Worm (Caenorhabditis elegans) whole organism, L3 larva: ENCODE measurements around the gene F53B1.9.

ENCODE experiments used
- R02D3.7 ChIP-seq: fragments of 150-350 bp; optimal IDR thresholded peaks from 2 replicates; lab custom pipeline; 2014; ENCODE audit warnings: missing biosample characterization, missing genetic modification characterization
- aly-2 ChIP-seq: fragments of 150-350 bp; optimal IDR thresholded peaks from 2 replicates; lab custom pipeline; 2014; ENCODE audit warnings: missing biosample characterization, missing genetic modification characterization
- ama-1 ChIP-seq: fragments of 150-350 bp; optimal IDR thresholded peaks from 2 replicates; lab custom pipeline; 2018
- ceh-16 ChIP-seq: sonication (generic microtip); optimal IDR thresholded peaks from 2 replicates; lab custom pipeline; 2017; ENCODE audit warnings: missing biosample characterization, missing genetic modification characterization
- ceh-28 ChIP-seq: fragments of 150-350 bp; optimal IDR thresholded peaks from 2 replicates; lab custom pipeline; 2014; ENCODE audit warnings: missing biosample characterization, missing genetic modification reagents, missing genetic modification characterization
- ceh-82 ChIP-seq: fragments of 150-350 bp; optimal IDR thresholded peaks from 2 replicates; lab custom pipeline; 2014; ENCODE audit warnings: missing biosample characterization, missing genetic modification characterization
- ceh-9 ChIP-seq: sonication (generic microtip); optimal IDR thresholded peaks from 2 replicates; lab custom pipeline; 2018; ENCODE audit warnings: missing biosample characterization, missing genetic modification characterization
- egl-5 ChIP-seq: fragments of 150-350 bp; optimal IDR thresholded peaks from 2 replicates; lab custom pipeline; 2017; ENCODE audit warnings: missing biosample characterization, missing genetic modification reagents, missing genetic modification characterization, inconsistent platforms
- elt-2 ChIP-seq: sonication (generic microtip); optimal IDR thresholded peaks from 2 replicates; lab custom pipeline; 2016; ENCODE audit warnings: missing genetic modification reagents, mild to moderate bottlenecking, missing genetic modification characterization, missing compliant biosample characterization
- eor-1 ChIP-seq, 2 experiments: fragments of 150-350 bp; optimal IDR thresholded peaks; 2 replicates each; lab custom pipeline; 2014 to 2018; ENCODE audit warnings: missing biosample characterization in 2 of 2, missing genetic modification characterization in 2 of 2
- fkh-10 ChIP-seq: sonication (generic microtip); optimal IDR thresholded peaks from 2 replicates; lab custom pipeline; 2017; ENCODE audit warnings: missing biosample characterization, missing genetic modification reagents, missing genetic modification characterization
- hmg-11 ChIP-seq: sonication (generic microtip); optimal IDR thresholded peaks from 2 replicates; lab custom pipeline; 2016; ENCODE audit warnings: missing genetic modification characterization, missing compliant biosample characterization
- jun-1 ChIP-seq: fragments of 150-350 bp; optimal IDR thresholded peaks from 2 replicates; lab custom pipeline; 2014; ENCODE audit warnings: missing biosample characterization, missing genetic modification reagents, missing genetic modification characterization
- lin-15B ChIP-seq: fragments of 150-350 bp; optimal IDR thresholded peaks from 2 replicates; lab custom pipeline; 2014; ENCODE audit warnings: missing biosample characterization, missing genetic modification characterization
- lin-39 ChIP-seq: fragments of 150-350 bp; optimal IDR thresholded peaks from 2 replicates; lab custom pipeline; 2018; ENCODE audit warnings: missing biosample characterization, missing genetic modification reagents, missing genetic modification characterization
- lsy-12 ChIP-seq: sonication (generic microtip); optimal IDR thresholded peaks from 2 replicates; lab custom pipeline; 2016; ENCODE audit warnings: mild to moderate bottlenecking, missing genetic modification characterization, missing compliant biosample characterization
- mdl-1 ChIP-seq: fragments of 150-350 bp; optimal IDR thresholded peaks from 2 replicates; lab custom pipeline; 2014; ENCODE audit warnings: missing biosample characterization, missing genetic modification characterization
- nfya-1 ChIP-seq: sonication (generic microtip); optimal IDR thresholded peaks from 2 replicates; lab custom pipeline; 2017; ENCODE audit warnings: missing genetic modification characterization, mild to moderate bottlenecking, missing compliant biosample characterization, antibody characterized with exemption, moderate library complexity; ENCODE audit not compliant: insufficient read depth
- nhr-11 ChIP-seq: fragments of 150-350 bp; optimal IDR thresholded peaks from 2 replicates; lab custom pipeline; 2014; ENCODE audit warnings: missing biosample characterization, missing genetic modification characterization
- nhr-23 ChIP-seq: fragments of 150-350 bp; optimal IDR thresholded peaks from 2 replicates; lab custom pipeline; 2014; ENCODE audit warnings: missing biosample characterization, missing genetic modification reagents, missing genetic modification characterization
- nhr-25 ChIP-seq: sonication (generic microtip); optimal IDR thresholded peaks from 2 replicates; lab custom pipeline; 2017; ENCODE audit warnings: missing biosample characterization, missing genetic modification characterization
- nhr-76 ChIP-seq: fragments of 150-350 bp; sonication (generic microtip); optimal IDR thresholded peaks from 5 replicates; lab custom pipeline; 2014; ENCODE audit warnings: missing biosample characterization, missing genetic modification characterization
- nhr-77 ChIP-seq: fragments of 150-350 bp; optimal IDR thresholded peaks from 2 replicates; lab custom pipeline; 2014; ENCODE audit warnings: missing biosample characterization, missing genetic modification characterization
- pha-4 ChIP-seq: fragments of 150-350 bp; optimal IDR thresholded peaks from 2 replicates; lab custom pipeline; 2014; ENCODE audit warnings: missing biosample characterization, missing genetic modification reagents, missing genetic modification characterization
- pqm-1 ChIP-seq: fragments of 150-350 bp; optimal IDR thresholded peaks from 2 replicates; lab custom pipeline; 2017; ENCODE audit warnings: missing biosample characterization, missing genetic modification characterization, inconsistent platforms
- sea-2 ChIP-seq: fragments of 150-350 bp; sonication (generic microtip); optimal IDR thresholded peaks from 4 replicates; lab custom pipeline; 2014; ENCODE audit warnings: missing biosample characterization, missing genetic modification reagents, missing genetic modification characterization
- skn-1 ChIP-seq: fragments of 150-350 bp; optimal IDR thresholded peaks from 2 replicates; lab custom pipeline; 2014; ENCODE audit warnings: missing biosample characterization, missing genetic modification characterization
- tbx-2 ChIP-seq: sonication (generic microtip); optimal IDR thresholded peaks from 2 replicates; lab custom pipeline; 2016; ENCODE audit warnings: mild to moderate bottlenecking, missing genetic modification characterization, missing compliant biosample characterization
- unc-39 ChIP-seq: sonication (generic microtip); optimal IDR thresholded peaks from 4 replicates; lab custom pipeline; 2017; ENCODE audit warnings: missing biosample characterization, missing genetic modification characterization
- zag-1 ChIP-seq: fragments of 150-350 bp; optimal IDR thresholded peaks from 2 replicates; lab custom pipeline; 2014; ENCODE audit warnings: missing biosample characterization, missing genetic modification characterization
- ztf-11 ChIP-seq: fragments of 150-350 bp; optimal IDR thresholded peaks from 2 replicates; lab custom pipeline; 2014; ENCODE audit warnings: missing biosample characterization, missing genetic modification characterization

F53B1.9 gene

DNA sequence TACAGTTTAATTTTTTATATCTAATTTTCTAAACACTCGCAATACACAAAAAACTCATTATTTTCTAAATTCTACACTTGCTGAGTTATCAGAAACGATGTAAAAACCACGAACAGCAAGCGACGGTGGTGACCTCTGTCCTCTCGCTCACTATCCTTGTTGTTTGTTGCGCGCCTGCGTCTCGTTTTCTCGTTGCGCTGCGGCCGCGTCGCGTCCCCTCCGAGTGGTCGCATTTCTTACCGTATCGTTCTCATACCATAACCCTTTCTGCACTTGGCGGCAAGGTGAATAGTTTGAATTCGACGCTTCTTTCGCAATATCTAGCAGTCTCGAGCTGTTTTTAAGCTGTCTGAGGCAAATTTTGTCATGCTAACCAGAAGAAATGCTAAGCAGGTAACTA lies 42.2 kb downstream of the F53B1.9 start, which contains the start of gene lsy-2:
Gene lsy-2, plus strand, starts transcription at position 271 of the 400 bp plus-strand sequence.
- TF ChIP-seq nfya-1 (tag; lab: Kevin White, UChicago) (peak; percentile 98), R02D3.7 (tag; lab: Kevin White, UChicago) (no peak), lsy-12 (tag; lab: Kevin White, UChicago) (peak; percentile 5), lin-39 (peak; percentile 83), nhr-23 (tag; lab: Kevin White, UChicago) (peak; percentile 44), lin-15B (tag; lab: Kevin White, UChicago) (peak; percentile 46), egl-5 (tag; lab: Kevin White, UChicago) (peak; percentile 64), elt-2 (tag; lab: Kevin White, UChicago) (peak; percentile 62), ceh-9 (no peak), ama-1 (lab: Kevin White, UChicago) (peak; percentile 51), pha-4 (tag; lab: Kevin White, UChicago) (peak; percentile 72), ceh-28 (tag; lab: Kevin White, UChicago) (peak; percentile 25), hmg-11 (tag; lab: Kevin White, UChicago) (peak; percentile 84), pqm-1 (no peak), eor-1 (tag; optimal IDR thresholded peaks at IDR 0.05; lab: Kevin White, UChicago) (no peak), nhr-25 (tag; lab: Kevin White, UChicago) (peak; percentile 88), jun-1 (tag; lab: Kevin White, UChicago) (peak; percentile 10)

DNA sequence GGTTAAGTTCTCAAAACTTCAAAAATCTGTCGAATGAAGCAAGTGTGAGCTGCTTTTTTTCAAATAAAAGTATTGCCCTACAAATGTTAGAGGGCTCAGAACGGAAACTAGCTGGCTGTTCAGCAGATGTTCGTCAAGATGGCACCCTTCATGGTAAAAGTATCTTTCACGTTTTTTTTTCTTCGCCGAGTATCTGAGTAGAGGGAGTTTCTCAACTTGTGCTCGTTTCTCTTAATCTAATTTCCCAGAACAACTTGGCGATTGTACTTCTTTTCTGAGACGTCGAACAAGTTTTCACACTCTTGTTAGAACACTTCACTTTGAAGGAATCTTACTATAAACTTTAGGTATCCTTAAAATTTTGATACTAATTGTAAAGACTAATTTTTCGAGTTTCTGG lies 43.9 kb downstream of the F53B1.9 start:
- TF ChIP-seq mdl-1: no peak
- no peak for TF ChIP-seq nhr-76 (tag; lab: Kevin White, UChicago)
- no peak for TF ChIP-seq pha-4 (tag; lab: Kevin White, UChicago)
- TF ChIP-seq lsy-12 (tag; lab: Kevin White, UChicago): no peak
- TF ChIP-seq fkh-10 (GFP tag; lab: Kevin White, UChicago): no peak
- TF ChIP-seq ama-1 (lab: Kevin White, UChicago): no peak
- TF ChIP-seq tbx-2 (tag; lab: Kevin White, UChicago): no peak
- no peak for TF ChIP-seq jun-1 (tag; lab: Kevin White, UChicago)
- no peak for TF ChIP-seq nhr-25 (tag; lab: Kevin White, UChicago)
- no peak for TF ChIP-seq ceh-82 (tag; lab: Kevin White, UChicago)
- TF ChIP-seq eor-1 (tag; optimal IDR thresholded peaks at IDR 0.05; lab: Kevin White, UChicago): no peak
- TF ChIP-seq ceh-16 (tag; lab: Kevin White, UChicago): no peak
- TF ChIP-seq nfya-1 (tag; lab: Kevin White, UChicago): no peak
- no peak for TF ChIP-seq aly-2 (tag; lab: Kevin White, UChicago)

DNA sequence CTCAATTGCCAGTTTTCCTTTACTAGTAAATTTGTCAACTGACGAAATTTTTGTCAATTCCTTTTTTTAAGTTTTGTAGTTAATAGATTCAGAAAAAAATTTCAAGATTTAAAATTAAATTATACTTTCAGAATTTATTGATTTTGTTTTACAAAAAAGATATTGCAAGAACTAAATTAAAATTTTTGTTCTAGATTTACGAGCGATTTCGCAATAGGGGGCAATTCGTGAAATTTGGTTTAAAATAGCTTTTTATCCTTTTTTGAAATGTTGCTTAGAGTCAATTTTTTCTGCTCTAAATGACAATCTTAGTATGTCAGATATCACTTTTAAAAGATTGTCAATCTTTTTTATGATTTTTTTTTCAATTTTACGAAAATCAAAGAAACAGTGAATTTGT lies 46.1 kb downstream of the F53B1.9 start:
- TF ChIP-seq nhr-77 (tag; lab: Kevin White, UChicago) (no peak), elt-2 (tag; lab: Kevin White, UChicago) (no peak), pqm-1 (no peak), ztf-11 (tag; lab: Kevin White, UChicago) (no peak), eor-1 (tag; optimal IDR thresholded peaks at IDR 0.05; lab: Kevin White, UChicago) (no peak), lin-39 (no peak), unc-39 (tag; lab: Kevin White, UChicago) (no peak), nhr-23 (tag; lab: Kevin White, UChicago) (no peak), sea-2 (GFP tag; lab: Kevin White, UChicago) (no peak), nhr-11 (no peak)

DNA sequence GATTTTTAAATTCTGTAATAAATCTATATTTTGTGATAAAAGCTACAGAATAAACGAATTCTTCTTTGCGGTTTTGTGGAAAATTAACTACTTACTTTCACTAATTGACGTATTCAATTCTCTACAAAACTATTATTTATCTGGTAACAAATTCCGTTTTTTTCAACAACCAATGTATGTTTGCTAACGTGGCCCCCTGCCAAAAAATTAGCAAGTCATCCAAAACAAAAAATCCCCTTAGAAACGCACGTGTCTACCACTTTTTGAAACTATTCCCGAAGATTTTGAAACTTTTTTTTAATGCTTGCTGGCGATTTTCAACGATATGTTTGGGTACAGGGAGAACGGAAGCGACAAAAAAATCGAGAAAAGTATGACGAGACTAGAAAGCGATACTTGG lies 46.7 kb downstream of the F53B1.9 start, which contains the start of gene F49H12.2:
Gene F49H12.2, plus strand, starts transcription at position 301 of the 400 bp plus-strand sequence.
- no peak for TF ChIP-seq lin-39
- TF ChIP-seq skn-1: no peak
- no peak for TF ChIP-seq fkh-10 (GFP tag; lab: Kevin White, UChicago)
- TF ChIP-seq zag-1 (tag; lab: Kevin White, UChicago): no peak

DNA sequence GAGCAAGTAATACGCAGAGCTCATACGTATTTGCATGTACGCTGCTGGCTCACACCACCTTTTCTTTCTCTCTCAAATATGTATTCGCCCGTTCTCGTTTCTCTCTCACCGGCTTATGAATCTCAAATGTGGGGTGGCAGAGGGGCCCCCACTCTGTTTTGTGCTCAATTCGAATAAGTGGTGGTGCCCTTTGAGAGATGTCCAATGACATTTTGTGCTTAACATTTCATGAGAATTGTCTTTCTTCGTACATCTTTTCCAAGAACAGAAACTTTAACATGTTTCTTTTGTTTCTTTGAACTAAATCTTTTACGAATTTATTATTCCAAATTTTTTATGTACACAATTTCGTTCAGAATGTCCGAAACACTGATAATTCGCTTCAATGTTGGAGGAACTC lies 47.6 kb downstream of the F53B1.9 start, which contains the start of gene F49H12.3:
Gene F49H12.3, plus strand, starts transcription at position 357 of the 400 bp plus-strand sequence.
- TF ChIP-seq skn-1 (no peak), ztf-11 (tag; lab: Kevin White, UChicago) (no peak), aly-2 (tag; lab: Kevin White, UChicago) (no peak), pha-4 (tag; lab: Kevin White, UChicago) (no peak)
